Worm (Caenorhabditis elegans) whole organism, mixed stage, embryonic: ENCODE results near the gene fbxa-94.

Experiments
- mep-1 ChIP-seq: fragments of 150-350 bp; optimal IDR thresholded peaks from 2 replicates; lab custom pipeline; 2017; ENCODE audit warnings: missing biosample characterization, missing genetic modification reagents, missing genetic modification characterization, inconsistent platforms
- mls-2 ChIP-seq: sonication (generic microtip); optimal IDR thresholded peaks from 2 replicates; lab custom pipeline; 2016; ENCODE audit warnings: mild to moderate bottlenecking, missing genetic modification characterization, moderate library complexity, missing compliant biosample characterization
- tbx-8 ChIP-seq: fragments of 200-800 bp; sonication (Bioruptor generic); optimal IDR thresholded peaks from 2 replicates; lab custom pipeline; 2018; ENCODE audit warnings: mild to moderate bottlenecking, missing genetic modification characterization, moderate library complexity, missing compliant biosample characterization
- unc-39 ChIP-seq: fragments of 150-350 bp; optimal IDR thresholded peaks from 2 replicates; lab custom pipeline; 2014; ENCODE audit warnings: missing biosample characterization, missing genetic modification characterization

DNA sequence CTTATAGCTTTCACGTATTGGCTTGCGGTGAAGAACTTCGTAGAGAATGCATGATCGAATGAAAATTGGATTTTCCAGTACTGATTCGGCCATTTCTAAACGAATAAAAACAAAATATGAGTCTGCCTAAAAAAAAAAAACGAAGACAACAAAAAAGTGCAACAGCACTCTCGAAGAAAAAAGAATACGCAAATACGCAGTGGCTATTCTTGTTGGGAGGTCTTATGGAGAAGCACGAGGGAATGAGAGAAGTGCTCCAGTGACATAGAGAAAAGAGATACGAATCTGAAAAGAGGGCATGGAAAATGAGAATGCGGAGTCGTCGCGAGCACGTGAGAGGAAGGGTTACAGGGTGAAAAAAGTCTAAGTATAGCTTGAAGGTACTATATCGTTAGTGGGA is 29.5 kb downstream of the fbxa-94 start, which contains the start of gene fbxa-152:
- TF ChIP-seq mls-2 (tag; lab: Kevin White, UChicago) (no peak), mep-1 (tag; lab: Kevin White, UChicago) (no peak), unc-39 (tag; lab: Kevin White, UChicago) (no peak), tbx-8 (GFP tag; lab: Kevin White, UChicago) (no peak)
